Fruit fly (Drosophila melanogaster) whole organism, embryonic: ENCODE results near the gene CG43249.

Experiments used
- Abd-B ChIP-seq: fragments of 200-800 bp; sonication (Bioruptor generic); optimal IDR thresholded peaks from 2 replicates; lab custom pipeline; 2018; ENCODE audit warnings: missing biosample characterization, mild to moderate bottlenecking, missing genetic modification characterization, moderate library complexity
- B-H1 ChIP-seq: fragments of 200-800 bp; sonication (Bioruptor generic); IDR thresholded peaks from 3 replicates; pipeline ENCODE4 v1.3.6; 2022; ENCODE audit warnings: missing biosample characterization, missing genetic modification characterization
- CG10366 ChIP-seq: fragments of 200-800 bp; sonication (Bioruptor generic); IDR thresholded peaks from 2 replicates; pipeline ENCODE4 v1.3.6; 2022; ENCODE audit warnings: missing biosample characterization, missing genetic modification characterization
- CG10654 ChIP-seq: fragments of 200-800 bp; sonication (Bioruptor generic); optimal IDR thresholded peaks from 2 replicates; lab custom pipeline; 2016; ENCODE audit warnings: missing biosample characterization, missing genetic modification characterization
- CG11504 ChIP-seq: fragments of 200-800 bp; sonication (Bioruptor generic); optimal IDR thresholded peaks from 3 replicates; lab custom pipeline; 2019; ENCODE audit warnings: missing biosample characterization, mild to moderate bottlenecking, missing genetic modification characterization, moderate library complexity
- CG12219 ChIP-seq: fragments of 200-800 bp; sonication (Bioruptor generic); optimal IDR thresholded peaks from 3 replicates; lab custom pipeline; 2018; ENCODE audit warnings: missing biosample characterization, mild to moderate bottlenecking, missing genetic modification characterization
- CG12659 ChIP-seq: fragments of 200-800 bp; sonication (Bioruptor generic); optimal IDR thresholded peaks from 3 replicates; lab custom pipeline; 2017; ENCODE audit warnings: mild to moderate bottlenecking, missing biosample characterization, missing genetic modification reagents, missing genetic modification characterization
- CG12942 ChIP-seq: fragments of 200-800 bp; sonication (Bioruptor generic); optimal IDR thresholded peaks from 3 replicates; lab custom pipeline; 2016; ENCODE audit warnings: missing biosample characterization, missing genetic modification characterization
- CG2712 ChIP-seq: fragments of 200-800 bp; optimal IDR thresholded peaks from 3 replicates; lab custom pipeline; 2019; ENCODE audit warnings: missing biosample characterization, mild to moderate bottlenecking, missing genetic modification characterization, moderate library complexity
- CG6854 ChIP-seq: fragments of 200-800 bp; sonication (Bioruptor generic); optimal IDR thresholded peaks from 3 replicates; lab custom pipeline; 2017; ENCODE audit warnings: missing biosample characterization, mild to moderate bottlenecking, missing genetic modification characterization
- CG9609 ChIP-seq: fragments of 200-800 bp; sonication (Bioruptor generic); optimal IDR thresholded peaks from 3 replicates; lab custom pipeline; 2016; ENCODE audit warnings: missing biosample characterization, missing genetic modification characterization
- CoRest ChIP-seq: fragments of 200-800 bp; sonication (Bioruptor generic); optimal IDR thresholded peaks from 3 replicates; lab custom pipeline; 2018; ENCODE audit warnings: missing biosample characterization, mild to moderate bottlenecking, missing genetic modification characterization, moderate library complexity
- Dll ChIP-seq: fragments of 200-800 bp; sonication (Bioruptor generic); IDR thresholded peaks from 4 replicates; pipeline ENCODE4 v1.3.6; 2022; ENCODE audit warnings: missing biosample characterization, missing genetic modification characterization; ENCODE audit not compliant: partially characterized antibody
- Doc3 ChIP-seq: fragments of 200-800 bp; sonication (Bioruptor generic); IDR thresholded peaks from 3 replicates; pipeline ENCODE4 v1.3.6; 2022; ENCODE audit warnings: missing biosample characterization, missing genetic modification characterization; ENCODE audit not compliant: partially characterized antibody
- HLHmδ ChIP-seq: fragments of 200-800 bp; sonication (Bioruptor generic); optimal IDR thresholded peaks from 2 replicates; lab custom pipeline; 2018; ENCODE audit warnings: missing biosample characterization, mild to moderate bottlenecking, missing genetic modification characterization, moderate library complexity
- MBD-R2 ChIP-seq: fragments of 200-800 bp; sonication (Bioruptor generic); IDR thresholded peaks from 2 replicates; pipeline ENCODE4 v1.3.6; 2022; ENCODE audit warnings: missing biosample characterization, missing genetic modification characterization
- Myb ChIP-seq: fragments of 200-800 bp; sonication (Bioruptor generic); optimal IDR thresholded peaks from 2 replicates; lab custom pipeline; 2016; ENCODE audit warnings: missing biosample characterization, missing genetic modification characterization
- Oli ChIP-seq: fragments of 200-800 bp; sonication (Bioruptor generic); optimal IDR thresholded peaks from 2 replicates; lab custom pipeline; 2018; ENCODE audit warnings: missing biosample characterization, mild to moderate bottlenecking, missing genetic modification characterization, moderate library complexity
- Optix ChIP-seq: fragments of 200-800 bp; sonication (Bioruptor generic); IDR thresholded peaks from 3 replicates; pipeline ENCODE4 v1.3.6; 2022; ENCODE audit warnings: missing biosample characterization, missing genetic modification characterization
- Sox102F ChIP-seq: fragments of 200-800 bp; sonication (Bioruptor generic); optimal IDR thresholded peaks from 2 replicates; lab custom pipeline; 2018; ENCODE audit warnings: missing biosample characterization, mild to moderate bottlenecking, missing genetic modification characterization, moderate library complexity
- ash1 ChIP-seq: fragments of 200-800 bp; sonication (Bioruptor generic); optimal IDR thresholded peaks from 2 replicates; lab custom pipeline; 2018; ENCODE audit warnings: missing biosample characterization, mild to moderate bottlenecking, missing genetic modification characterization
- bigmax ChIP-seq: fragments of 200-800 bp; sonication (Bioruptor generic); optimal IDR thresholded peaks from 2 replicates; lab custom pipeline; 2018; ENCODE audit warnings: missing biosample characterization, mild to moderate bottlenecking, missing genetic modification characterization
- br ChIP-seq: fragments of >200 bp; optimal IDR thresholded peaks from 2 replicates; lab custom pipeline; 2017
- caup ChIP-seq: fragments of 200-800 bp; sonication (Bioruptor generic); optimal IDR thresholded peaks from 3 replicates; lab custom pipeline; 2017; ENCODE audit warnings: missing biosample characterization, mild to moderate bottlenecking, missing genetic modification characterization, moderate library complexity; ENCODE audit not compliant: severe bottlenecking
- chinmo ChIP-seq: fragments of 200-800 bp; sonication (Bioruptor generic); IDR thresholded peaks from 4 replicates; pipeline ENCODE4 v1.3.6; 2022; ENCODE audit warnings: missing biosample characterization, missing genetic modification characterization; ENCODE audit not compliant: partially characterized antibody
- chm ChIP-seq: fragments of 200-800 bp; sonication (Bioruptor generic); IDR thresholded peaks from 2 replicates; pipeline ENCODE4 v1.3.6; 2022; ENCODE audit warnings: missing biosample characterization, missing genetic modification characterization
- da ChIP-seq: fragments of 200-800 bp; sonication (Bioruptor generic); optimal IDR thresholded peaks from 2 replicates; lab custom pipeline; 2016; ENCODE audit warnings: missing biosample characterization, missing genetic modification characterization
- dan ChIP-seq: fragments of 200-800 bp; sonication (Bioruptor generic); IDR thresholded peaks from 2 replicates; pipeline ENCODE4 v1.3.6; 2022; ENCODE audit warnings: missing biosample characterization, missing genetic modification characterization
- dpn ChIP-seq, 2 experiments: fragments of 200-800 bp; sonication (Bioruptor generic); optimal IDR thresholded peaks; 3 replicates each; lab custom pipeline; 2016; ENCODE audit warnings: missing biosample characterization in 2 of 2, missing genetic modification characterization in 2 of 2
- esg ChIP-seq: fragments of 200-800 bp; sonication (Bioruptor generic); conservative IDR thresholded peaks from 2 replicates; pipeline ENCODE4 v1.3.6; 2022; ENCODE audit warnings: missing biosample characterization, missing genetic modification characterization
- fd3F ChIP-seq: fragments of 200-800 bp; sonication (Bioruptor generic); optimal IDR thresholded peaks from 2 replicates; lab custom pipeline; 2018; ENCODE audit warnings: missing biosample characterization, mild to moderate bottlenecking, missing genetic modification characterization, moderate library complexity
- gcm ChIP-seq: fragments of 200-800 bp; sonication (Bioruptor generic); optimal IDR thresholded peaks from 2 replicates; lab custom pipeline; 2019; ENCODE audit warnings: missing biosample characterization, mild to moderate bottlenecking, missing genetic modification characterization, moderate library complexity
- gem ChIP-seq: fragments of 200-800 bp; sonication (Bioruptor generic); optimal IDR thresholded peaks from 2 replicates; lab custom pipeline; 2019; ENCODE audit warnings: missing biosample characterization, mild to moderate bottlenecking, missing genetic modification characterization, moderate library complexity
- grau ChIP-seq: fragments of 200-800 bp; optimal IDR thresholded peaks from 3 replicates; lab custom pipeline; 2019; ENCODE audit warnings: missing biosample characterization, mild to moderate bottlenecking, missing genetic modification characterization, moderate library complexity
- h ChIP-seq: fragments of >200 bp; optimal IDR thresholded peaks from 2 replicates; lab custom pipeline; 2017
- hbn ChIP-seq: fragments of 200-800 bp; sonication (Bioruptor generic); IDR thresholded peaks from 2 replicates; pipeline ENCODE4 v1.3.6; 2022; ENCODE audit warnings: missing biosample characterization, missing genetic modification characterization; ENCODE audit not compliant: partially characterized antibody
- hth ChIP-seq: fragments of >200 bp; optimal IDR thresholded peaks from 2 replicates; lab custom pipeline; 2017; ENCODE audit warnings: inconsistent platforms
- jumu ChIP-seq: fragments of 200-800 bp; sonication (Bioruptor generic); optimal IDR thresholded peaks from 3 replicates; lab custom pipeline; 2016; ENCODE audit warnings: missing biosample characterization, missing genetic modification characterization
- kah ChIP-seq: fragments of 200-800 bp; sonication (Bioruptor generic); optimal IDR thresholded peaks from 2 replicates; lab custom pipeline; 2018; ENCODE audit warnings: missing biosample characterization, mild to moderate bottlenecking, missing genetic modification characterization
- luna ChIP-seq: fragments of 200-800 bp; sonication (Bioruptor generic); optimal IDR thresholded peaks from 2 replicates; lab custom pipeline; 2016; ENCODE audit warnings: missing biosample characterization, missing genetic modification characterization
- org-1 ChIP-seq: fragments of 200-800 bp; sonication (Bioruptor generic); optimal IDR thresholded peaks from 2 replicates; lab custom pipeline; 2017; ENCODE audit warnings: missing biosample characterization, missing genetic modification characterization
- phol ChIP-seq: fragments of 200-800 bp; sonication (Bioruptor generic); optimal IDR thresholded peaks from 3 replicates; lab custom pipeline; 2018; ENCODE audit warnings: missing biosample characterization, mild to moderate bottlenecking, missing genetic modification characterization, moderate library complexity
- pita ChIP-seq: fragments of 200-800 bp; sonication (Bioruptor generic); optimal IDR thresholded peaks from 2 replicates; lab custom pipeline; 2017; ENCODE audit warnings: missing biosample characterization, mild to moderate bottlenecking, missing genetic modification characterization
- row ChIP-seq: fragments of 200-800 bp; sonication (Bioruptor generic); IDR thresholded peaks from 3 replicates; pipeline ENCODE4 v1.3.6; 2022; ENCODE audit warnings: missing biosample characterization, missing genetic modification characterization
- slbo ChIP-seq: fragments of 200-800 bp; sonication (Bioruptor generic); IDR thresholded peaks from 2 replicates; pipeline ENCODE4 v1.3.6; 2022; ENCODE audit warnings: missing biosample characterization, missing genetic modification characterization
- slp2 ChIP-seq: fragments of 200-800 bp; sonication (Bioruptor generic); optimal IDR thresholded peaks from 2 replicates; lab custom pipeline; 2016; ENCODE audit warnings: missing biosample characterization, missing genetic modification characterization
- so ChIP-seq: fragments of 200-800 bp; sonication (Bioruptor generic); IDR thresholded peaks from 3 replicates; pipeline ENCODE4 v1.3.6; 2022; ENCODE audit warnings: missing biosample characterization, missing genetic modification characterization
- tgo ChIP-seq: fragments of 200-800 bp; sonication (Bioruptor generic); IDR thresholded peaks from 3 replicates; pipeline ENCODE4 v1.3.6; 2022; ENCODE audit warnings: missing biosample characterization, missing genetic modification characterization
- tll ChIP-seq, 2 experiments: fragments of 200-800 bp in 1 of 2; fragments of >200 bp in 1 of 2; sonication (Bioruptor generic) in 1 of 2; optimal IDR thresholded peaks; 2 replicates each; lab custom pipeline; 2017 to 2019; ENCODE audit warnings: missing biosample characterization in 2 of 2, missing genetic modification characterization in 2 of 2, mild to moderate bottlenecking in 1 of 2, moderate library complexity in 1 of 2

CG43249 gene

DNA sequence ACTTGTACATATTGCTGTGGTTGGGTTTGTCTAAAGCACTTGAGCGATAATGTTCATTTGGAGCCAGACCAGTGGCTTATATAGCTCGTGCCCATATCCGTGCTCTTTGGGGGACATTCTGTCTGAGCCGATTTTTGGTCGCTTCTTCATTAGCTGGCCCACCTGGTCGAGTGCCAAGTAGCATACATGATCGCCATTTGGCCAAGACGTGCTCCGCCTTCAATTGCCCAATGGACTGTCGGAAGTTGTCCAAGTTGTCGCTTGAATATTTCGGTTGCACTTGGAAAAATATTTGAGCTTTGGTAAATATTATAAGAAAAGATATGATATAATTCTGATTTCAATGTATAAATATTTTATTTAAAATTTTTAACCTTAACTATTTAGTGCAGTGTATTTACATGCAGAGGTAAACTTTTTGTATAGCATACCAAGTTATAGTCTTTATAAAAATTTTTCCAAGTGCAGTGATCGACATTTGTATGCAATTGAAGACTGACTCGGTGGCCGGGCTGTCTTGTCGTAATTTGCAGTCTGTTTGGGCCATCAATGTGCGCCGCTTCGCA, 18.7 kb upstream of the CG43249 start, which contains the start of gene CG13047 (continued):
- TF ChIP-seq Myb (GFP tag; lab: Kevin White, UChicago) (no peak), CoRest (tag; lab: Kevin White, UChicago) (no peak), CG11504 (tag; lab: Kevin White, UChicago) (peak; percentile 55), CG10654 (GFP tag; lab: Kevin White, UChicago) (no peak), Abd-B (GFP tag; lab: Kevin White, UChicago) (no peak), chinmo (GFP tag; lab: Robert Waterston, UW) (0 out of 4 replicates have a peak, but pooled peaks have one; percentile 24), hbn (GFP tag; lab: Robert Waterston, UW) (no peak), luna (no peak), Sox102F (GFP tag; lab: Kevin White, UChicago) (peak; percentile 36), CG2712 (tag; lab: Kevin White, UChicago) (peak; percentile 11), CG6854 (GFP tag; lab: Kevin White, UChicago) (no peak), Oli (tag; lab: Kevin White, UChicago) (peak; percentile 15), hth (lab: Kevin White, UChicago) (no peak), row (GFP tag; lab: Robert Waterston, UW) (0 out of 3 replicates have a peak, but pooled peaks have one; percentile 11), gem (tag; lab: Kevin White, UChicago) (peak; percentile 29), CG10366 (GFP tag; lab: Robert Waterston, UW) (no peak), phol (tag; lab: Kevin White, UChicago) (peak; percentile 22), caup (GFP tag; lab: Kevin White, UChicago) (no peak), HLHmδ (GFP tag; lab: Kevin White, UChicago) (no peak), org-1 (GFP tag; lab: Kevin White, UChicago) (no peak)
- TF ChIP-seq, all 482 proteins: peak for 19

DNA sequence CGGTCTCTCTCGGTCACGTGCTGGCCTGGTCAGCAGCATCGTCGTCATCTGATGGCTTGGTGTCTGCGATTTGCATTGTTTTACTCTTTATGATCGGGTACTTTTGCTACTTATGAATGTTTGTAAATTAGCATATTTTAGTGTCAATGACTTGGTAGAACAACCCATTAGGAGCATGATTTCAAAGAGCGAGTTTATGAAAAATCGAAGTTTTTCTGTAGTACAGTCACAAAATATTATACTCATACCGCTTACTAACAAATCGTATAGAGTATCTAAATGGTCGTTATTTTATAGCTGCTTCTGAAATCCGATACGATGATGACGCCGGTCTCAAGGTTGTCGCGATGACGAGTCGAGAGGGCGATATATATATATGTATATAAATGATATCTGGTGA, 17.8 kb upstream of the CG43249 start:
- TF ChIP-seq slbo (GFP tag; lab: Robert Waterston, UW) = no peak
- peak; percentile 35 for TF ChIP-seq grau (tag; lab: Kevin White, UChicago)
- no peak for TF ChIP-seq B-H1 (GFP tag; lab: Robert Waterston, UW)
- TF ChIP-seq chm (GFP tag; lab: Robert Waterston, UW) = no peak
- TF ChIP-seq MBD-R2 (GFP tag; lab: Robert Waterston, UW) = no peak
- peak in 1 of 2 experiments; percentile 1 for TF ChIP-seq dpn (GFP tag; optimal IDR thresholded peaks at IDR 0.05; lab: Kevin White, UChicago)
- peak; percentile 35; the same call in 2 of the 3 replicates for TF ChIP-seq tgo (GFP tag; lab: Robert Waterston, UW)
- peak; percentile 17 for TF ChIP-seq CG12659
- no peak for TF ChIP-seq Optix (GFP tag; lab: Robert Waterston, UW)
- TF ChIP-seq esg = peak; percentile 27; the same call in 1 of the 2 replicates
- no peak for TF ChIP-seq CG10366 (GFP tag; lab: Robert Waterston, UW)
- TF ChIP-seq h (lab: Kevin White, UChicago) = no peak
- no peak for TF ChIP-seq slp2 (GFP tag; lab: Kevin White, UChicago)
- no peak for TF ChIP-seq CG9609 (GFP tag; lab: Kevin White, UChicago)
- no peak for TF ChIP-seq pita (GFP tag; lab: Kevin White, UChicago)
- no peak for TF ChIP-seq bigmax
- TF ChIP-seq br = no peak
- TF ChIP-seq ash1 (GFP tag; lab: Kevin White, UChicago) = no peak
- TF ChIP-seq kah (GFP tag; lab: Kevin White, UChicago) = no peak
- TF ChIP-seq Doc3 (GFP tag; lab: Robert Waterston, UW) = no peak
- peak; percentile 7 for TF ChIP-seq fd3F (GFP tag; lab: Kevin White, UChicago)
- TF ChIP-seq CG12219 (GFP tag; lab: Kevin White, UChicago) = peak; percentile 14
- no peak for TF ChIP-seq tll (GFP tag; optimal IDR thresholded peaks at IDR 0.05; lab: Kevin White, UChicago)
- TF ChIP-seq dan (GFP tag; lab: Robert Waterston, UW) = no peak
- TF ChIP-seq so (GFP tag; lab: Robert Waterston, UW) = peak; percentile 45; the same call in 1 of the 3 replicates
- peak; percentile 3 for TF ChIP-seq jumu (GFP tag; lab: Kevin White, UChicago)
- peak; percentile 9 for TF ChIP-seq gcm (GFP tag; lab: Kevin White, UChicago)
- TF ChIP-seq CG12942 = no peak
- no peak for TF ChIP-seq da
- TF ChIP-seq Dll (GFP tag; lab: Robert Waterston, UW) = no peak
